Worm (Caenorhabditis elegans): ENCODE results near the gene idpb-1.

ce11 chrII:5099649-5100048, 2.1 kb upstream of the idpb-1 start, which contains the start of gene C04G6.6:
- no peak for TF ChIP-seq pha-4 (tag; optimal IDR thresholded peaks at IDR 0.05)
- no peak for TF ChIP-seq ceh-6 (GFP tag; optimal IDR thresholded peaks at IDR 0.05)
